Fruit fly (Drosophila melanogaster): Measurements from ENCODE around the gene ea.

- TF ChIP-seq CG32121 (GFP tag; IDR thresholded peaks at IDR 0.05): no peak
- TF ChIP-seq CG8159 (tag; optimal IDR thresholded peaks at IDR 0.05): no peak
Observed at dm6 chr3R:15281335-15281963, 47.1 kb upstream of the ea start.

Measured in whole organism, pupa.